Comparison of ENCODE assay signal across 1 fruit fly cellular context in genomic region chr3L:16584074-16584578, dm6.
TF ChIP-seq lines count a peak whose summit lies in the region.

Gene UQCR-C2 (plus strand): TSS chr3L:16584124.

TF ChIP-seq in whole organism, embryonic, 481 proteins besides CTCF, POLR2A, EP300 and RAD21 (continued from another document and continues in another):
- TF ChIP-seq lmd (GFP tag; IDR thresholded peaks at IDR 0.05; lab: Robert Waterston, UW) (0 out of 2 replicates have a peak, but pooled peaks have one; percentile 6), slbo (GFP tag; IDR thresholded peaks at IDR 0.05; lab: Robert Waterston, UW) (peak; percentile 17; the same call in 1 of the 2 replicates), CG9932 (GFP tag; IDR thresholded peaks at IDR 0.05; lab: Robert Waterston, UW) (peak; percentile 27; the same call in 1 of the 2 replicates), HLH54F (GFP tag; optimal IDR thresholded peaks at IDR 0.05; lab: Kevin White, UChicago) (peak; percentile 11), CG2889 (GFP tag; IDR thresholded peaks at IDR 0.05; lab: Robert Waterston, UW) (no peak), CG7987 (GFP tag; optimal IDR thresholded peaks at IDR 0.05; lab: Kevin White, UChicago) (no peak), dmrt99B (tag; optimal IDR thresholded peaks at IDR 0.05; lab: Kevin White, UChicago) (no peak), Neu2 (GFP tag; optimal IDR thresholded peaks at IDR 0.05; lab: Kevin White, UChicago; ENCODE audit: borderline replicate concordance) (no peak), oc (tag; optimal IDR thresholded peaks at IDR 0.05; lab: Kevin White, UChicago) (no peak), CG17186 (GFP tag; optimal IDR thresholded peaks at IDR 0.05; lab: Kevin White, UChicago) (peak; percentile 77), maf-S (GFP tag; optimal IDR thresholded peaks at IDR 0.05; lab: Kevin White, UChicago) (no peak), otp (GFP tag; IDR thresholded peaks at IDR 0.05; lab: Robert Waterston, UW) (no peak), CG13624 (GFP tag; optimal IDR thresholded peaks at IDR 0.05; lab: Kevin White, UChicago) (peak; percentile 56), peb (GFP tag; IDR thresholded peaks at IDR 0.05; lab: Robert Waterston, UW) (no peak), Xbp1 (GFP tag; optimal IDR thresholded peaks at IDR 0.05; lab: Kevin White, UChicago) (peak; percentile 2), CG6765 (GFP tag; optimal IDR thresholded peaks at IDR 0.05; lab: Kevin White, UChicago) (no peak), B-H2 (GFP tag; optimal IDR thresholded peaks at IDR 0.05; lab: Kevin White, UChicago) (peak; percentile 71), B-H1 (GFP tag; IDR thresholded peaks at IDR 0.05; lab: Robert Waterston, UW) (no peak), btn (GFP tag; optimal IDR thresholded peaks at IDR 0.05; lab: Kevin White, UChicago) (no peak), CG7839 (tag; optimal IDR thresholded peaks at IDR 0.05; lab: Kevin White, UChicago) (no peak), CG13894 (tag; optimal IDR thresholded peaks at IDR 0.05; lab: Kevin White, UChicago) (peak; percentile 54), Sry-β (GFP tag; optimal IDR thresholded peaks at IDR 0.05; lab: Kevin White, UChicago) (peak; percentile 34), sna (GFP tag; IDR thresholded peaks at IDR 0.05; lab: Robert Waterston, UW; ENCODE audit: partially characterized antibody) (peak; percentile 44; the same call in 1 of the 2 replicates), Vsx1 (GFP tag; optimal IDR thresholded peaks at IDR 0.05; lab: Kevin White, UChicago) (no peak), NfI (GFP tag; optimal IDR thresholded peaks at IDR 0.05; lab: Kevin White, UChicago) (peak; percentile 8), Lhr (GFP tag; optimal IDR thresholded peaks at IDR 0.05; lab: Kevin White, UChicago) (peak; percentile 51), grau (tag; optimal IDR thresholded peaks at IDR 0.05; lab: Kevin White, UChicago) (peak; percentile 41), CG31441 (GFP tag; IDR thresholded peaks at IDR 0.05; lab: Robert Waterston, UW) (peak; percentile 96), CoRest (tag; optimal IDR thresholded peaks at IDR 0.05; lab: Kevin White, UChicago) (peak; percentile 40), twi (tag; optimal IDR thresholded peaks at IDR 0.05; lab: Kevin White, UChicago) (peak; percentile 23), gcm (GFP tag; optimal IDR thresholded peaks at IDR 0.05; lab: Kevin White, UChicago) (no peak), cad (GFP tag; optimal IDR thresholded peaks at IDR 0.05; lab: Kevin White, UChicago) (no peak), CG16779 (GFP tag; IDR thresholded peaks at IDR 0.05; lab: Robert Waterston, UW) (no peak), psq (GFP tag; optimal IDR thresholded peaks at IDR 0.05; lab: Kevin White, UChicago) (no peak), Opbp (GFP tag; IDR thresholded peaks at IDR 0.05; lab: Robert Waterston, UW; ENCODE audit: partially characterized antibody) (peak; percentile 42; the same call in 1 of the 3 replicates), caup (GFP tag; optimal IDR thresholded peaks at IDR 0.05; lab: Kevin White, UChicago; ENCODE audit: severe bottlenecking) (no peak), CG31388 (GFP tag; optimal IDR thresholded peaks at IDR 0.05; lab: Kevin White, UChicago) (no peak), Scr (GFP tag; IDR thresholded peaks at IDR 0.05; lab: Robert Waterston, UW; ENCODE audit: partially characterized antibody) (peak; percentile 25), D (optimal IDR thresholded peaks at IDR 0.05; lab: Kevin White, UChicago) (no peak), D (GFP tag; optimal IDR thresholded peaks at IDR 0.05; lab: Kevin White, UChicago) (no peak), CG8281 (tag; optimal IDR thresholded peaks at IDR 0.05; lab: Kevin White, UChicago) (no peak), CG8089 (GFP tag; optimal IDR thresholded peaks at IDR 0.05; lab: Kevin White, UChicago) (no peak), lov (optimal IDR thresholded peaks at IDR 0.05; lab: Kevin White, UChicago) (no peak), lov (GFP tag; IDR thresholded peaks at IDR 0.05; lab: Robert Waterston, UW) (no peak), CG15011 (GFP tag; optimal IDR thresholded peaks at IDR 0.05; lab: Kevin White, UChicago) (no peak), Sry-δ (GFP tag; optimal IDR thresholded peaks at IDR 0.05; lab: Kevin White, UChicago) (peak; percentile 67), CG10209 (GFP tag; optimal IDR thresholded peaks at IDR 0.05; lab: Kevin White, UChicago) (no peak), CG3065 (GFP tag; optimal IDR thresholded peaks at IDR 0.05; lab: Kevin White, UChicago) (no peak), nerfin-2 (GFP tag; IDR thresholded peaks at IDR 0.05; lab: Robert Waterston, UW; ENCODE audit: partially characterized antibody) (no peak), pzg (GFP tag; optimal IDR thresholded peaks at IDR 0.05; lab: Kevin White, UChicago) (peak; percentile 93), CG16815 (GFP tag; optimal IDR thresholded peaks at IDR 0.05; lab: Kevin White, UChicago) (no peak), CG16813 (GFP tag; IDR thresholded peaks at IDR 0.05; lab: Robert Waterston, UW; ENCODE audit: partially characterized antibody) (peak; percentile 52; the same call in 2 of the 3 replicates), tll (GFP tag; optimal IDR thresholded peaks at IDR 0.05; lab: Kevin White, UChicago) (peak in 1 of 2 experiments; percentile 51), bsh (GFP tag; optimal IDR thresholded peaks at IDR 0.05; lab: Kevin White, UChicago) (no peak), NC2β (GFP tag; optimal IDR thresholded peaks at IDR 0.05; lab: Kevin White, UChicago) (peak; percentile 58), bigmax (GFP tag; optimal IDR thresholded peaks at IDR 0.05; lab: Kevin White, UChicago) (peak; percentile 86), fd64A (GFP tag; optimal IDR thresholded peaks at IDR 0.05; lab: Kevin White, UChicago) (no peak), CG7963 (GFP tag; IDR thresholded peaks at IDR 0.05; lab: Robert Waterston, UW; ENCODE audit: partially characterized antibody) (no peak), CG2120 (GFP tag; optimal IDR thresholded peaks at IDR 0.05; lab: Kevin White, UChicago) (peak; percentile 28), Trl (optimal IDR thresholded peaks at IDR 0.05; lab: Kevin White, UChicago) (no peak), Trl (GFP tag; optimal IDR thresholded peaks at IDR 0.05; lab: Kevin White, UChicago) (no peak), tx (GFP tag; optimal IDR thresholded peaks at IDR 0.05; lab: Kevin White, UChicago) (no peak), H2.0 (GFP tag; IDR thresholded peaks at IDR 0.05; lab: Robert Waterston, UW) (no peak), bbx (GFP tag; IDR thresholded peaks at IDR 0.05; lab: Robert Waterston, UW; ENCODE audit: partially characterized antibody) (peak; percentile 38), Ravus (GFP tag; IDR thresholded peaks at IDR 0.05; lab: Robert Waterston, UW) (no peak), CG3407 (GFP tag; optimal IDR thresholded peaks at IDR 0.05; lab: Kevin White, UChicago) (no peak), GATAe (GFP tag; conservative IDR thresholded peaks at IDR 0.05; lab: Robert Waterston, UW) (no peak), YL-1 (GFP tag; optimal IDR thresholded peaks at IDR 0.05; lab: Kevin White, UChicago) (peak; percentile 92), repo (GFP tag; optimal IDR thresholded peaks at IDR 0.05; lab: Kevin White, UChicago) (no peak), CG4424 (GFP tag; optimal IDR thresholded peaks at IDR 0.05; lab: Kevin White, UChicago) (no peak), gt (GFP tag; IDR thresholded peaks at IDR 0.05; lab: Robert Waterston, UW) (no peak), CG34422 (GFP tag; IDR thresholded peaks at IDR 0.05; lab: Robert Waterston, UW) (no peak), CG13424 (tag; optimal IDR thresholded peaks at IDR 0.05; lab: Kevin White, UChicago) (peak; percentile 14), Xrp1 (GFP tag; IDR thresholded peaks at IDR 0.05; lab: Robert Waterston, UW) (no peak), CkIIα-i1 (GFP tag; IDR thresholded peaks at IDR 0.05; lab: Robert Waterston, UW) (no peak), CG1602 (GFP tag; optimal IDR thresholded peaks at IDR 0.05; lab: Kevin White, UChicago) (no peak), row (GFP tag; IDR thresholded peaks at IDR 0.05; lab: Robert Waterston, UW) (peak; percentile 92), ftz-f1 (GFP tag; optimal IDR thresholded peaks at IDR 0.05; lab: Kevin White, UChicago) (peak; percentile 18), C15 (GFP tag; IDR thresholded peaks at IDR 0.05; lab: Robert Waterston, UW) (no peak), sisA (GFP tag; IDR thresholded peaks at IDR 0.05; lab: Robert Waterston, UW) (no peak), z (GFP tag; IDR thresholded peaks at IDR 0.05; lab: Robert Waterston, UW) (no peak), Ada2b (GFP tag; IDR thresholded peaks at IDR 0.05; lab: Robert Waterston, UW) (no peak), Doc2 (GFP tag; IDR thresholded peaks at IDR 0.05; lab: Robert Waterston, UW) (no peak), org-1 (GFP tag; optimal IDR thresholded peaks at IDR 0.05; lab: Kevin White, UChicago) (no peak), exex (tag; optimal IDR thresholded peaks at IDR 0.05; lab: Kevin White, UChicago) (no peak), CG12071 (GFP tag; optimal IDR thresholded peaks at IDR 0.05; lab: Kevin White, UChicago) (no peak), CG12769 (tag; optimal IDR thresholded peaks at IDR 0.05; lab: Kevin White, UChicago) (no peak), MBD-R2 (GFP tag; IDR thresholded peaks at IDR 0.05; lab: Robert Waterston, UW) (peak; percentile 86), shn (GFP tag; optimal IDR thresholded peaks at IDR 0.05; lab: Kevin White, UChicago) (no peak), CG12391 (tag; optimal IDR thresholded peaks at IDR 0.05; lab: Kevin White, UChicago) (peak; percentile 35), Ets97D (GFP tag; optimal IDR thresholded peaks at IDR 0.05; lab: Kevin White, UChicago) (peak; percentile 60), Atf-2 (GFP tag; optimal IDR thresholded peaks at IDR 0.05; lab: Kevin White, UChicago) (no peak), ase (GFP tag; IDR thresholded peaks at IDR 0.05; lab: Robert Waterston, UW) (no peak), CG14860 (GFP tag; IDR thresholded peaks at IDR 0.05; lab: Robert Waterston, UW; ENCODE audit: partially characterized antibody) (no peak), nau (GFP tag; optimal IDR thresholded peaks at IDR 0.05; lab: Kevin White, UChicago) (no peak), Side (GFP tag; optimal IDR thresholded peaks at IDR 0.05; lab: Kevin White, UChicago) (peak; percentile 1), CG3995 (GFP tag; optimal IDR thresholded peaks at IDR 0.05; lab: Kevin White, UChicago) (peak; percentile 100), Jarid2 (GFP tag; optimal IDR thresholded peaks at IDR 0.05; lab: Kevin White, UChicago) (no peak), HmgD (GFP tag; optimal IDR thresholded peaks at IDR 0.05; lab: Kevin White, UChicago) (peak; percentile 14), Ssrp (tag; optimal IDR thresholded peaks at IDR 0.05; lab: Kevin White, UChicago) (no peak), CG30431 (GFP tag; optimal IDR thresholded peaks at IDR 0.05; lab: Kevin White, UChicago) (no peak), Med (GFP tag; lab: Kevin White, UChicago) (peak; percentile 84), croc (GFP tag; conservative IDR thresholded peaks at IDR 0.05; lab: Robert Waterston, UW) (no peak), nmo (GFP tag; optimal IDR thresholded peaks at IDR 0.05; lab: Kevin White, UChicago) (peak; percentile 42), ewg (GFP tag; optimal IDR thresholded peaks at IDR 0.05; lab: Kevin White, UChicago) (no peak), chn (GFP tag; optimal IDR thresholded peaks at IDR 0.05; lab: Kevin White, UChicago) (no peak), CG3163 (GFP tag; optimal IDR thresholded peaks at IDR 0.05; lab: Kevin White, UChicago) (no peak), Eip74EF (GFP tag; optimal IDR thresholded peaks at IDR 0.05; lab: Kevin White, UChicago) (no peak), sens (GFP tag; lab: Kevin White, UChicago) (peak; percentile 61), Mrtf (GFP tag; IDR thresholded peaks at IDR 0.05; lab: Robert Waterston, UW) (no peak), vfl (GFP tag; optimal IDR thresholded peaks at IDR 0.05; lab: Kevin White, UChicago) (no peak), Nf-YB (GFP tag; optimal IDR thresholded peaks at IDR 0.05; lab: Kevin White, UChicago) (no peak), CG11398 (GFP tag; optimal IDR thresholded peaks at IDR 0.05; lab: Kevin White, UChicago) (no peak), CG1024 (GFP tag; IDR thresholded peaks at IDR 0.05; lab: Robert Waterston, UW) (no peak), mirr (GFP tag; optimal IDR thresholded peaks at IDR 0.05; lab: Kevin White, UChicago) (no peak), CG4854 (GFP tag; optimal IDR thresholded peaks at IDR 0.05; lab: Kevin White, UChicago) (no peak), CHES-1-like (GFP tag; optimal IDR thresholded peaks at IDR 0.05; lab: Kevin White, UChicago) (peak; percentile 38), emc (GFP tag; optimal IDR thresholded peaks at IDR 0.05; lab: Kevin White, UChicago) (no peak), unc-4 (GFP tag; IDR thresholded peaks at IDR 0.05; lab: Robert Waterston, UW; ENCODE audit: partially characterized antibody) (peak; percentile 38; the same call in 1 of the 2 replicates), crol (GFP tag; IDR thresholded peaks at IDR 0.05; lab: Robert Waterston, UW) (no peak), lab (GFP tag; optimal IDR thresholded peaks at IDR 0.05; lab: Kevin White, UChicago) (no peak), gem (tag; optimal IDR thresholded peaks at IDR 0.05; lab: Kevin White, UChicago) (no peak), CG10654 (GFP tag; optimal IDR thresholded peaks at IDR 0.05; lab: Kevin White, UChicago) (no peak), Bgb (GFP tag; IDR thresholded peaks at IDR 0.05; lab: Robert Waterston, UW; ENCODE audit: partially characterized antibody) (peak; percentile 39), CG34376 (GFP tag; optimal IDR thresholded peaks at IDR 0.05; lab: Kevin White, UChicago) (peak; percentile 44), CG14965 (GFP tag; optimal IDR thresholded peaks at IDR 0.05; lab: Kevin White, UChicago; ENCODE audit: borderline replicate concordance) (no peak), nom (GFP tag; optimal IDR thresholded peaks at IDR 0.05; lab: Kevin White, UChicago) (peak; percentile 36), Asciz (GFP tag; optimal IDR thresholded peaks at IDR 0.05; lab: Kevin White, UChicago) (no peak), CG3281 (GFP tag; optimal IDR thresholded peaks at IDR 0.05; lab: Kevin White, UChicago) (no peak), CG12299 (tag; optimal IDR thresholded peaks at IDR 0.05; lab: Kevin White, UChicago) (no peak), dm (GFP tag; optimal IDR thresholded peaks at IDR 0.05; lab: Kevin White, UChicago) (no peak), pho (GFP tag; optimal IDR thresholded peaks at IDR 0.05; lab: Kevin White, UChicago) (no peak), Rx (GFP tag; IDR thresholded peaks at IDR 0.05; lab: Robert Waterston, UW) (no peak), CG18262 (tag; optimal IDR thresholded peaks at IDR 0.05; lab: Kevin White, UChicago) (no peak), ham (GFP tag; IDR thresholded peaks at IDR 0.05; lab: Robert Waterston, UW) (no peak), CG2712 (tag; optimal IDR thresholded peaks at IDR 0.05; lab: Kevin White, UChicago) (peak; percentile 45)
